Fruit fly (Drosophila melanogaster) whole organism, embryonic: ENCODE measurements around the gene ry.

Experiments used
- Abd-B ChIP-seq: fragments of 200-800 bp; sonication (Bioruptor generic); optimal IDR thresholded peaks from 2 replicates; lab custom pipeline; 2018; ENCODE audit warnings: missing biosample characterization, mild to moderate bottlenecking, missing genetic modification characterization, moderate library complexity
- Atf-2 ChIP-seq: fragments of 200-800 bp; sonication (Bioruptor generic); optimal IDR thresholded peaks from 2 replicates; lab custom pipeline; 2016; ENCODE audit warnings: missing biosample characterization, missing genetic modification characterization
- Bgb ChIP-seq: fragments of 200-800 bp; sonication (Bioruptor generic); IDR thresholded peaks from 2 replicates; pipeline ENCODE4 v1.3.6; 2022; ENCODE audit warnings: missing biosample characterization, missing genetic modification characterization; ENCODE audit not compliant: partially characterized antibody
- CG10209 ChIP-seq: fragments of 200-800 bp; sonication (Bioruptor generic); optimal IDR thresholded peaks from 3 replicates; lab custom pipeline; 2017; ENCODE audit warnings: missing biosample characterization, mild to moderate bottlenecking, missing genetic modification characterization, missing genetic modification reagents
- CG10321 ChIP-seq: fragments of 200-800 bp; sonication (Bioruptor generic); IDR thresholded peaks from 2 replicates; pipeline ENCODE4 v1.3.6; 2022; ENCODE audit warnings: missing biosample characterization, missing genetic modification characterization
- CG11695 ChIP-seq: fragments of 200-800 bp; sonication (Bioruptor generic); IDR thresholded peaks from 3 replicates; pipeline ENCODE4 v1.3.6; 2022; ENCODE audit warnings: missing biosample characterization, missing genetic modification characterization
- CG12104 ChIP-seq: fragments of 200-800 bp; sonication (Bioruptor generic); optimal IDR thresholded peaks from 3 replicates; lab custom pipeline; 2016; ENCODE audit warnings: missing biosample characterization, missing genetic modification characterization
- CG13624 ChIP-seq: fragments of 200-800 bp; sonication (Bioruptor generic); optimal IDR thresholded peaks from 2 replicates; lab custom pipeline; 2016; ENCODE audit warnings: missing biosample characterization, missing genetic modification characterization
- CG15479 ChIP-seq: fragments of 200-800 bp; sonication (Bioruptor generic); optimal IDR thresholded peaks from 3 replicates; lab custom pipeline; 2019; ENCODE audit warnings: missing biosample characterization, mild to moderate bottlenecking, missing genetic modification characterization, moderate library complexity
- CG1602 ChIP-seq: fragments of 200-800 bp; sonication (Bioruptor generic); optimal IDR thresholded peaks from 3 replicates; lab custom pipeline; 2016; ENCODE audit warnings: missing biosample characterization, missing genetic modification characterization
- CG1832 ChIP-seq: fragments of 200-800 bp; sonication (Bioruptor generic); optimal IDR thresholded peaks from 2 replicates; lab custom pipeline; 2017; ENCODE audit warnings: missing biosample characterization, mild to moderate bottlenecking, missing genetic modification characterization, inconsistent platforms
- CG2120 ChIP-seq: fragments of 200-800 bp; sonication (Bioruptor generic); optimal IDR thresholded peaks from 3 replicates; lab custom pipeline; 2016; ENCODE audit warnings: missing biosample characterization, missing genetic modification characterization
- CG30431 ChIP-seq: fragments of 200-800 bp; sonication (Bioruptor generic); optimal IDR thresholded peaks from 2 replicates; lab custom pipeline; 2017; ENCODE audit warnings: missing biosample characterization, missing genetic modification characterization
- CG43689 ChIP-seq: fragments of 200-800 bp; sonication (Bioruptor generic); IDR thresholded peaks from 2 replicates; pipeline ENCODE4 v1.3.6; 2022; ENCODE audit warnings: missing biosample characterization, missing genetic modification characterization
- CG6683 ChIP-seq: fragments of 200-800 bp; sonication (Bioruptor generic); optimal IDR thresholded peaks from 2 replicates; lab custom pipeline; 2017; ENCODE audit warnings: missing biosample characterization, mild to moderate bottlenecking, missing genetic modification characterization, missing genetic modification reagents
- CG7556 ChIP-seq: fragments of 200-800 bp; sonication (Bioruptor generic); optimal IDR thresholded peaks from 2 replicates; lab custom pipeline; 2017; ENCODE audit warnings: missing biosample characterization, mild to moderate bottlenecking, missing genetic modification characterization
- Dp ChIP-seq: fragments of 200-800 bp; sonication (Bioruptor generic); optimal IDR thresholded peaks from 2 replicates; lab custom pipeline; 2018; ENCODE audit warnings: missing biosample characterization, mild to moderate bottlenecking, missing genetic modification characterization, moderate library complexity
- E2f1 ChIP-seq: fragments of 200-800 bp; sonication (Bioruptor generic); IDR thresholded peaks from 2 replicates; pipeline ENCODE4 v1.3.6; 2022; ENCODE audit warnings: missing biosample characterization, missing genetic modification characterization
- E2f2 ChIP-seq: fragments of 200-800 bp; sonication (Bioruptor generic); IDR thresholded peaks from 2 replicates; pipeline ENCODE4 v1.3.6; 2022; ENCODE audit warnings: missing biosample characterization, missing genetic modification characterization
- HLH3B ChIP-seq: fragments of 200-800 bp; sonication (Bioruptor generic); IDR thresholded peaks from 2 replicates; pipeline ENCODE4 v1.3.6; 2022; ENCODE audit warnings: missing biosample characterization, missing genetic modification characterization
- HmgD ChIP-seq: fragments of 200-800 bp; sonication (Bioruptor generic); optimal IDR thresholded peaks from 3 replicates; lab custom pipeline; 2016; ENCODE audit warnings: missing biosample characterization, missing genetic modification characterization
- Hsf ChIP-seq: fragments of 200-800 bp; sonication (Bioruptor generic); optimal IDR thresholded peaks from 3 replicates; lab custom pipeline; 2016; ENCODE audit warnings: missing biosample characterization, missing genetic modification characterization
- NK7.1 ChIP-seq: fragments of 200-800 bp; sonication (Bioruptor generic); optimal IDR thresholded peaks from 3 replicates; lab custom pipeline; 2016; ENCODE audit warnings: missing biosample characterization, missing genetic modification characterization
- Oli ChIP-seq: fragments of 200-800 bp; sonication (Bioruptor generic); optimal IDR thresholded peaks from 2 replicates; lab custom pipeline; 2018; ENCODE audit warnings: missing biosample characterization, mild to moderate bottlenecking, missing genetic modification characterization, moderate library complexity
- Scr ChIP-seq: fragments of 200-800 bp; sonication (Bioruptor generic); IDR thresholded peaks from 2 replicates; pipeline ENCODE4 v1.3.6; 2022; ENCODE audit warnings: missing biosample characterization, missing genetic modification characterization; ENCODE audit not compliant: partially characterized antibody
- Sox100B ChIP-seq: fragments of 200-800 bp; sonication (Bioruptor generic); optimal IDR thresholded peaks from 3 replicates; lab custom pipeline; 2018; ENCODE audit warnings: missing biosample characterization, mild to moderate bottlenecking, missing genetic modification characterization
- Sry-δ ChIP-seq: fragments of 200-800 bp; sonication (Bioruptor generic); optimal IDR thresholded peaks from 2 replicates; lab custom pipeline; 2016; ENCODE audit warnings: missing biosample characterization, missing genetic modification characterization
- ab ChIP-seq: fragments of 200-800 bp; sonication (Bioruptor generic); optimal IDR thresholded peaks from 2 replicates; lab custom pipeline; 2016; ENCODE audit warnings: missing biosample characterization, missing genetic modification characterization
- ac ChIP-seq: fragments of 200-800 bp; sonication (Bioruptor generic); optimal IDR thresholded peaks from 3 replicates; lab custom pipeline; 2017; ENCODE audit warnings: missing biosample characterization, mild to moderate bottlenecking, missing genetic modification characterization
- chinmo ChIP-seq: fragments of 200-800 bp; sonication (Bioruptor generic); IDR thresholded peaks from 4 replicates; pipeline ENCODE4 v1.3.6; 2022; ENCODE audit warnings: missing biosample characterization, missing genetic modification characterization; ENCODE audit not compliant: partially characterized antibody
- dati ChIP-seq: fragments of 200-800 bp; sonication (Bioruptor generic); IDR thresholded peaks from 2 replicates; pipeline ENCODE4 v1.3.6; 2022; ENCODE audit warnings: missing biosample characterization, missing genetic modification characterization
- dm ChIP-seq: fragments of 200-800 bp; sonication (Bioruptor generic); optimal IDR thresholded peaks from 3 replicates; lab custom pipeline; 2016; ENCODE audit warnings: missing biosample characterization, missing genetic modification characterization
- dysf ChIP-seq: fragments of 200-800 bp; sonication (Bioruptor generic); IDR thresholded peaks from 3 replicates; pipeline ENCODE4 v1.3.6; 2022; ENCODE audit warnings: missing biosample characterization, missing genetic modification characterization
- ewg ChIP-seq: fragments of 200-800 bp; sonication (Bioruptor generic); optimal IDR thresholded peaks from 3 replicates; lab custom pipeline; 2017; ENCODE audit warnings: mild to moderate bottlenecking, missing biosample characterization, missing genetic modification reagents, missing genetic modification characterization
- fu2 ChIP-seq: fragments of 200-800 bp; sonication (Bioruptor generic); optimal IDR thresholded peaks from 2 replicates; lab custom pipeline; 2016; ENCODE audit warnings: missing biosample characterization, missing genetic modification characterization
- gce ChIP-seq: fragments of 200-800 bp; sonication (Bioruptor generic); IDR thresholded peaks from 3 replicates; pipeline ENCODE4 v1.3.6; 2022; ENCODE audit warnings: missing biosample characterization, missing genetic modification characterization
- jigr1 ChIP-seq: fragments of 200-800 bp; sonication (Bioruptor generic); IDR thresholded peaks from 3 replicates; pipeline ENCODE4 v1.3.6; 2022; ENCODE audit warnings: missing biosample characterization, missing genetic modification characterization
- jumu ChIP-seq: fragments of 200-800 bp; sonication (Bioruptor generic); optimal IDR thresholded peaks from 3 replicates; lab custom pipeline; 2016; ENCODE audit warnings: missing biosample characterization, missing genetic modification characterization
- lab ChIP-seq: fragments of 200-800 bp; sonication (Bioruptor generic); optimal IDR thresholded peaks from 3 replicates; lab custom pipeline; 2017; ENCODE audit warnings: missing biosample characterization, missing genetic modification characterization, mild to moderate bottlenecking, moderate library complexity, missing genetic modification reagents
- lola ChIP-seq, 3 experiments: fragments of >200 bp in 2 of 3; fragments of 200-800 bp in 1 of 3; sonication (Bioruptor generic) in 1 of 3; optimal IDR thresholded peaks; 2 replicates each; lab custom pipeline; 2017 to 2019; ENCODE audit warnings: missing biosample characterization in 3 of 3, missing genetic modification characterization in 3 of 3, mild to moderate bottlenecking in 1 of 3, moderate library complexity in 1 of 3
- oc ChIP-seq: fragments of 200-800 bp; sonication (Bioruptor generic); optimal IDR thresholded peaks from 2 replicates; lab custom pipeline; 2018; ENCODE audit warnings: missing biosample characterization, mild to moderate bottlenecking, missing genetic modification characterization, moderate library complexity
- p53 ChIP-seq: fragments of 200-800 bp; sonication (Bioruptor generic); optimal IDR thresholded peaks from 2 replicates; lab custom pipeline; 2016; ENCODE audit warnings: missing biosample characterization, missing genetic modification characterization
- pita ChIP-seq: fragments of 200-800 bp; sonication (Bioruptor generic); optimal IDR thresholded peaks from 2 replicates; lab custom pipeline; 2017; ENCODE audit warnings: missing biosample characterization, mild to moderate bottlenecking, missing genetic modification characterization
- ranshi ChIP-seq: fragments of 200-800 bp; sonication (Bioruptor generic); IDR thresholded peaks from 2 replicates; pipeline ENCODE4 v1.3.6; 2022; ENCODE audit warnings: missing biosample characterization, missing genetic modification characterization
- schlank ChIP-seq: fragments of 200-800 bp; sonication (Bioruptor generic); optimal IDR thresholded peaks from 2 replicates; lab custom pipeline; 2018; ENCODE audit warnings: missing biosample characterization, mild to moderate bottlenecking, missing genetic modification characterization
- scrt ChIP-seq: fragments of 200-800 bp; sonication (Bioruptor generic); optimal IDR thresholded peaks from 2 replicates; lab custom pipeline; 2018; ENCODE audit warnings: missing biosample characterization, mild to moderate bottlenecking, missing genetic modification characterization, moderate library complexity
- sens-2 ChIP-seq: fragments of 200-800 bp; sonication (Bioruptor generic); IDR thresholded peaks from 2 replicates; pipeline ENCODE4 v1.3.6; 2022; ENCODE audit warnings: missing biosample characterization, missing genetic modification characterization
- sr ChIP-seq: fragments of 200-800 bp; sonication (Bioruptor generic); IDR thresholded peaks from 3 replicates; pipeline ENCODE4 v1.3.6; 2022; ENCODE audit warnings: missing biosample characterization, missing genetic modification characterization
- toy ChIP-seq: fragments of 200-800 bp; sonication (Bioruptor generic); IDR thresholded peaks from 2 replicates; pipeline ENCODE4 v1.3.6; 2022; ENCODE audit warnings: missing biosample characterization, missing genetic modification characterization
- yki ChIP-seq: fragments of >200 bp; optimal IDR thresholded peaks from 3 replicates; lab custom pipeline; 2018

Gene ry

dm6 chr3R:13012351-13012750 lies 20.0 kb upstream of the ry start (continued):
- TF ChIP-seq E2f1 (GFP tag; lab: Robert Waterston, UW), result peak; percentile 58
- TF ChIP-seq Sox100B, result no peak
- TF ChIP-seq CG6683 (GFP tag; lab: Kevin White, UChicago), result no peak
- TF ChIP-seq schlank (tag; lab: Kevin White, UChicago), result peak; percentile 29
- peak; percentile 19 for TF ChIP-seq CG7556 (GFP tag; lab: Kevin White, UChicago)
- peak; percentile 80 for TF ChIP-seq dm (GFP tag; lab: Kevin White, UChicago)
- TF ChIP-seq pita (GFP tag; lab: Kevin White, UChicago), result no peak
- peak; percentile 56 for TF ChIP-seq p53 (GFP tag; lab: Kevin White, UChicago)
- TF ChIP-seq CG10209 (GFP tag; lab: Kevin White, UChicago), result peak; percentile 54
- peak; percentile 36 for TF ChIP-seq HmgD (GFP tag; lab: Kevin White, UChicago)
- peak; percentile 26 for TF ChIP-seq CG1602 (GFP tag; lab: Kevin White, UChicago)
- peak; percentile 55; the same call in 1 of the 2 replicates for TF ChIP-seq ranshi (GFP tag; lab: Robert Waterston, UW)
- TF ChIP-seq ewg (GFP tag; lab: Kevin White, UChicago), result peak; percentile 88
- TF ChIP-seq chinmo (GFP tag; lab: Robert Waterston, UW), result 0 out of 4 replicates have a peak, but pooled peaks have one; percentile 67
- no peak for TF ChIP-seq jigr1 (GFP tag; lab: Robert Waterston, UW)
- no peak for TF ChIP-seq Scr (GFP tag; lab: Robert Waterston, UW)
- TF ChIP-seq CG10321, result peak; percentile 75
- peak; percentile 31 for TF ChIP-seq ab (GFP tag; lab: Kevin White, UChicago)
- TF ChIP-seq yki (lab: Kevin White, UChicago), result no peak
- TF ChIP-seq E2f2 (GFP tag; lab: Robert Waterston, UW), result peak; percentile 45
- TF ChIP-seq Abd-B, result peak; percentile 53
- TF ChIP-seq Dp, result no peak
- TF ChIP-seq Oli (tag; lab: Kevin White, UChicago), result peak; percentile 38
- TF ChIP-seq CG12104 (GFP tag; lab: Kevin White, UChicago), result peak; percentile 27
- peak; percentile 53 for TF ChIP-seq fu2 (GFP tag; lab: Kevin White, UChicago)
- 0 out of 2 replicates have a peak, but pooled peaks have one; percentile 17 for TF ChIP-seq Bgb
- TF ChIP-seq Atf-2 (GFP tag; lab: Kevin White, UChicago), result peak; percentile 21
- peak in 1 of 3 experiments; percentile 3 for TF ChIP-seq lola (GFP tag; optimal IDR thresholded peaks at IDR 0.05; lab: Kevin White, UChicago)
- TF ChIP-seq CG43689 (GFP tag; lab: Robert Waterston, UW), result peak; percentile 50; the same call in 1 of the 2 replicates
- TF ChIP-seq HLH3B (GFP tag; lab: Robert Waterston, UW), result peak; percentile 72
- peak; percentile 60; the same call in 1 of the 3 replicates for TF ChIP-seq gce (GFP tag; lab: Robert Waterston, UW)
- TF ChIP-seq dysf (GFP tag; lab: Robert Waterston, UW), result peak; percentile 77
- 0 out of 2 replicates have a peak, but pooled peaks have one; percentile 13 for TF ChIP-seq toy
- peak; percentile 59 for TF ChIP-seq NK7.1 (GFP tag; lab: Kevin White, UChicago)
- peak; percentile 33 for TF ChIP-seq jumu
- TF ChIP-seq CG1832 (GFP tag; lab: Kevin White, UChicago), result peak; percentile 96
- TF ChIP-seq lab, result peak; percentile 77
- TF ChIP-seq CG15479 (GFP tag; lab: Kevin White, UChicago), result peak; percentile 91
- TF ChIP-seq CG13624 (GFP tag; lab: Kevin White, UChicago), result peak; percentile 60
- peak; percentile 37; the same call in 1 of the 2 replicates for TF ChIP-seq dati (GFP tag; lab: Robert Waterston, UW)
- peak; percentile 1 for TF ChIP-seq CG30431 (GFP tag; lab: Kevin White, UChicago)
- peak; percentile 72 for TF ChIP-seq CG2120 (GFP tag; lab: Kevin White, UChicago)
- peak; percentile 44 for TF ChIP-seq Hsf (GFP tag; lab: Kevin White, UChicago)
- TF ChIP-seq Sry-δ (GFP tag; lab: Kevin White, UChicago), result peak; percentile 30
- peak; percentile 74; the same call in 2 of the 3 replicates for TF ChIP-seq sr (GFP tag; lab: Robert Waterston, UW)
- peak; percentile 71 for TF ChIP-seq scrt
- peak; percentile 39; the same call in 1 of the 2 replicates for TF ChIP-seq sens-2 (GFP tag; lab: Robert Waterston, UW)
- TF ChIP-seq CG11695 (GFP tag; lab: Robert Waterston, UW), result 0 out of 3 replicates have a peak, but pooled peaks have one; percentile 34
- TF ChIP-seq ac (GFP tag; lab: Kevin White, UChicago), result no peak
- peak; percentile 58 for TF ChIP-seq oc (tag; lab: Kevin White, UChicago)
